Worm (Caenorhabditis elegans) whole organism, L2 larva: ENCODE results near the gene asp-18.

Source experiments
- aly-2 ChIP-seq: fragments of 150-350 bp; optimal IDR thresholded peaks from 2 replicates; lab custom pipeline; 2014; ENCODE audit warnings: missing biosample characterization, missing genetic modification characterization
- blmp-1 ChIP-seq: sonication (generic microtip); optimal IDR thresholded peaks from 2 replicates; lab custom pipeline; 2017; ENCODE audit warnings: missing genetic modification characterization, mild to moderate bottlenecking, missing compliant biosample characterization, antibody characterized with exemption, moderate library complexity; ENCODE audit not compliant: insufficient read depth
- ceh-16 ChIP-seq: fragments of 150-350 bp; optimal IDR thresholded peaks from 2 replicates; lab custom pipeline; 2014; ENCODE audit warnings: missing biosample characterization, missing genetic modification characterization
- egl-27 ChIP-seq: sonication (generic microtip); optimal IDR thresholded peaks from 3 replicates; lab custom pipeline; 2017; ENCODE audit warnings: missing biosample characterization, missing genetic modification reagents, missing genetic modification characterization
- elt-3 ChIP-seq: sonication (generic microtip); optimal IDR thresholded peaks from 2 replicates; lab custom pipeline; 2017; ENCODE audit warnings: missing biosample characterization, missing genetic modification characterization
- lsy-2 ChIP-seq, 2 experiments: fragments of 150-350 bp in 1 of 2; sonication (generic microtip) in 1 of 2; optimal IDR thresholded peaks; 2 replicates each; lab custom pipeline; 2014 to 2017; ENCODE audit warnings: missing biosample characterization in 2 of 2, missing genetic modification characterization in 2 of 2
- mdl-1 ChIP-seq, 2 experiments: fragments of 150-350 bp in 1 of 2; sonication (generic microtip) in 1 of 2; optimal IDR thresholded peaks; 2 replicates each; lab custom pipeline; 2017; ENCODE audit warnings: missing biosample characterization in 2 of 2, missing genetic modification characterization in 2 of 2
- unc-62 ChIP-seq: fragments of 150-350 bp; optimal IDR thresholded peaks from 2 replicates; lab custom pipeline; 2014; ENCODE audit warnings: missing biosample characterization, missing genetic modification reagents, missing genetic modification characterization

DNA sequence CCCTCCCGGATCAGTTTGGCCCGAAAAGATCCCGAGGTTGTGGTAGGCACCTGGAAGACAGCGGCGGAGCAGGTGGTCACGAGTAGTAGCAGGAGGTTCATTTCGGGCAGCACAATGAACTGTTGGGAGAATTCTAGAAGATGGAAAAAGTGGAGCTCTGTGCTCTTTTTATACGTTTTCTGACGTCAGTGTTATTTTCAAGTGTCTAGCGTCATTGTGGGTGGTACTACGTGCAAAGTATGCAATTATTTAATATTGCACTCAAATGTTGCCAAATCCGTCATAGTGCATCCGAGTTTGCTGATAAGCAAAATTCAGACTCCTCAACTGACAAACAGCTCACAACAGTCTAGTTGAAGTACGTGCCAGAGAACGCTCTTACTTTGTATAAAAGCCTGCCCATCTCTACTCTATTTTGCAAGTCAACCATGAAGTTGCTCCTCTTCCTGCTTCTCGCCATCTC, at the start of gene asp-18, which contains the start of gene scl-19:
- TF ChIP-seq unc-62 (no peak), elt-3 (no peak), ceh-16 (tag; lab: Kevin White, UChicago) (no peak), blmp-1 (tag; lab: Kevin White, UChicago) (no peak), egl-27 (no peak), mdl-1 (tag; optimal IDR thresholded peaks at IDR 0.05; lab: Kevin White, UChicago) (no peak), aly-2 (no peak), lsy-2 (tag; optimal IDR thresholded peaks at IDR 0.05; lab: Kevin White, UChicago) (no peak)
